Fruit fly (Drosophila melanogaster) whole organism, embryonic: ENCODE results near the gene eIF2alpha.

Source experiments
- Aef1 ChIP-seq: fragments of 200-800 bp; sonication (Bioruptor generic); IDR thresholded peaks from 3 replicates; pipeline ENCODE4 v1.3.6; 2022; ENCODE audit warnings: missing biosample characterization, missing genetic modification characterization
- CG12391 ChIP-seq: fragments of 200-800 bp; sonication (Bioruptor generic); optimal IDR thresholded peaks from 3 replicates; lab custom pipeline; 2018; ENCODE audit warnings: missing biosample characterization, mild to moderate bottlenecking, missing genetic modification characterization, moderate library complexity
- CG12769 ChIP-seq: fragments of 200-800 bp; sonication (Bioruptor generic); optimal IDR thresholded peaks from 2 replicates; lab custom pipeline; 2019; ENCODE audit warnings: missing biosample characterization, mild to moderate bottlenecking, missing genetic modification characterization, moderate library complexity
- CG17612 ChIP-seq: fragments of 200-800 bp; sonication (Bioruptor generic); IDR thresholded peaks from 2 replicates; pipeline ENCODE4 v1.3.6; 2022; ENCODE audit warnings: missing biosample characterization, missing genetic modification characterization
- CG2120 ChIP-seq: fragments of 200-800 bp; sonication (Bioruptor generic); optimal IDR thresholded peaks from 3 replicates; lab custom pipeline; 2016; ENCODE audit warnings: missing biosample characterization, missing genetic modification characterization
- CG2129 ChIP-seq: fragments of 200-800 bp; sonication (Bioruptor generic); IDR thresholded peaks from 2 replicates; pipeline ENCODE4 v1.3.6; 2022; ENCODE audit warnings: missing biosample characterization, missing genetic modification characterization; ENCODE audit not compliant: partially characterized antibody
- CG2712 ChIP-seq: fragments of 200-800 bp; optimal IDR thresholded peaks from 3 replicates; lab custom pipeline; 2019; ENCODE audit warnings: missing biosample characterization, mild to moderate bottlenecking, missing genetic modification characterization, moderate library complexity
- CG31365 ChIP-seq: fragments of 200-800 bp; sonication (Bioruptor generic); optimal IDR thresholded peaks from 2 replicates; lab custom pipeline; 2018; ENCODE audit warnings: missing biosample characterization, mild to moderate bottlenecking, missing genetic modification characterization
- CG3163 ChIP-seq: fragments of 200-800 bp; sonication (Bioruptor generic); optimal IDR thresholded peaks from 3 replicates; lab custom pipeline; 2016; ENCODE audit warnings: missing biosample characterization, missing genetic modification characterization
- CG34224 ChIP-seq: fragments of 200-800 bp; sonication (Bioruptor generic); IDR thresholded peaks from 3 replicates; pipeline ENCODE4 v1.3.6; 2022; ENCODE audit warnings: missing biosample characterization, missing genetic modification characterization; ENCODE audit not compliant: partially characterized antibody
- CG3995 ChIP-seq: fragments of 200-800 bp; sonication (Bioruptor generic); optimal IDR thresholded peaks from 3 replicates; lab custom pipeline; 2016; ENCODE audit warnings: missing biosample characterization, missing genetic modification characterization
- CG4360 ChIP-seq: fragments of 200-800 bp; sonication (Bioruptor generic); IDR thresholded peaks from 2 replicates; pipeline ENCODE4 v1.3.6; 2022; ENCODE audit warnings: missing biosample characterization, missing genetic modification characterization
- CG4404 ChIP-seq: fragments of 200-800 bp; sonication (Bioruptor generic); IDR thresholded peaks from 2 replicates; pipeline ENCODE4 v1.3.6; 2022; ENCODE audit warnings: missing biosample characterization, missing genetic modification characterization
- CG6175 ChIP-seq: fragments of 200-800 bp; sonication (Bioruptor generic); IDR thresholded peaks from 3 replicates; pipeline ENCODE4 v1.3.6; 2022; ENCODE audit warnings: missing biosample characterization, missing genetic modification characterization
- CG6272 ChIP-seq: fragments of 200-800 bp; sonication (Bioruptor generic); IDR thresholded peaks from 2 replicates; pipeline ENCODE4 v1.3.6; 2022; ENCODE audit warnings: missing biosample characterization, missing genetic modification characterization
- CG7271 ChIP-seq: fragments of 200-800 bp; sonication (Bioruptor generic); optimal IDR thresholded peaks from 2 replicates; lab custom pipeline; 2018; ENCODE audit warnings: missing biosample characterization, mild to moderate bottlenecking, missing genetic modification characterization, moderate library complexity
- CG7357 ChIP-seq: fragments of 200-800 bp; sonication (Bioruptor generic); IDR thresholded peaks from 3 replicates; pipeline ENCODE4 v1.3.6; 2022; ENCODE audit warnings: missing biosample characterization, missing genetic modification characterization
- CG7556 ChIP-seq: fragments of 200-800 bp; sonication (Bioruptor generic); optimal IDR thresholded peaks from 2 replicates; lab custom pipeline; 2017; ENCODE audit warnings: missing biosample characterization, mild to moderate bottlenecking, missing genetic modification characterization
- CG9797 ChIP-seq: fragments of 200-800 bp; sonication (Bioruptor generic); optimal IDR thresholded peaks from 3 replicates; lab custom pipeline; 2018; ENCODE audit warnings: missing biosample characterization, mild to moderate bottlenecking, missing genetic modification characterization
- Chrac-16 ChIP-seq: fragments of 200-800 bp; sonication (Bioruptor generic); optimal IDR thresholded peaks from 3 replicates; lab custom pipeline; 2016; ENCODE audit warnings: missing biosample characterization, missing genetic modification characterization
- Dfd ChIP-seq, 2 experiments: fragments of >200 bp; optimal IDR thresholded peaks; 2 replicates each; lab custom pipeline; 2017; ENCODE audit warnings: missing biosample characterization in 2 of 2, missing genetic modification characterization in 2 of 2
- H2.0 ChIP-seq: fragments of 200-800 bp; sonication (Bioruptor generic); IDR thresholded peaks from 2 replicates; pipeline ENCODE4 v1.3.6; 2022; ENCODE audit warnings: missing biosample characterization, missing genetic modification characterization
- Mrtf ChIP-seq: fragments of 200-800 bp; sonication (Bioruptor generic); IDR thresholded peaks from 3 replicates; pipeline ENCODE4 v1.3.6; 2022; ENCODE audit warnings: missing biosample characterization, missing genetic modification characterization
- NC2α ChIP-seq: fragments of 200-800 bp; sonication (Bioruptor generic); optimal IDR thresholded peaks from 2 replicates; lab custom pipeline; 2016; ENCODE audit warnings: missing biosample characterization, missing genetic modification characterization
- NK7.1 ChIP-seq: fragments of 200-800 bp; sonication (Bioruptor generic); optimal IDR thresholded peaks from 3 replicates; lab custom pipeline; 2016; ENCODE audit warnings: missing biosample characterization, missing genetic modification characterization
- Ravus ChIP-seq: fragments of 200-800 bp; sonication (Bioruptor generic); IDR thresholded peaks from 2 replicates; pipeline ENCODE4 v1.3.6; 2022; ENCODE audit warnings: missing biosample characterization, missing genetic modification characterization
- Rfx ChIP-seq: fragments of 200-800 bp; sonication (Bioruptor generic); IDR thresholded peaks from 2 replicates; pipeline ENCODE4 v1.3.6; 2022; ENCODE audit warnings: missing biosample characterization, missing genetic modification characterization
- Vsx1 ChIP-seq: fragments of 200-800 bp; sonication (Bioruptor generic); optimal IDR thresholded peaks from 2 replicates; lab custom pipeline; 2017; ENCODE audit warnings: missing biosample characterization, mild to moderate bottlenecking, missing genetic modification characterization, missing genetic modification reagents
- ac ChIP-seq: fragments of 200-800 bp; sonication (Bioruptor generic); optimal IDR thresholded peaks from 3 replicates; lab custom pipeline; 2017; ENCODE audit warnings: missing biosample characterization, mild to moderate bottlenecking, missing genetic modification characterization
- cg ChIP-seq: fragments of 200-800 bp; sonication (Bioruptor generic); optimal IDR thresholded peaks from 3 replicates; lab custom pipeline; 2019; ENCODE audit warnings: missing biosample characterization, mild to moderate bottlenecking, missing genetic modification characterization, moderate library complexity
- dmrt99B ChIP-seq: fragments of 200-800 bp; sonication (Bioruptor generic); optimal IDR thresholded peaks from 2 replicates; lab custom pipeline; 2018; ENCODE audit warnings: missing biosample characterization, mild to moderate bottlenecking, missing genetic modification characterization, moderate library complexity
- emc ChIP-seq: fragments of 200-800 bp; sonication (Bioruptor generic); optimal IDR thresholded peaks from 2 replicates; lab custom pipeline; 2016; ENCODE audit warnings: missing biosample characterization, missing genetic modification characterization
- exex ChIP-seq: fragments of 200-800 bp; sonication (Bioruptor generic); optimal IDR thresholded peaks from 4 replicates; lab custom pipeline; 2018; ENCODE audit warnings: missing biosample characterization, mild to moderate bottlenecking, missing genetic modification characterization, moderate library complexity
- jing ChIP-seq: fragments of 200-800 bp; sonication (Bioruptor generic); optimal IDR thresholded peaks from 2 replicates; lab custom pipeline; 2018; ENCODE audit warnings: missing biosample characterization, mild to moderate bottlenecking, missing genetic modification characterization
- mld ChIP-seq: fragments of 200-800 bp; sonication (Bioruptor generic); IDR thresholded peaks from 3 replicates; pipeline ENCODE4 v1.3.6; 2022; ENCODE audit warnings: missing biosample characterization, missing genetic modification characterization; ENCODE audit not compliant: partially characterized antibody
- org-1 ChIP-seq: fragments of 200-800 bp; sonication (Bioruptor generic); optimal IDR thresholded peaks from 2 replicates; lab custom pipeline; 2017; ENCODE audit warnings: missing biosample characterization, missing genetic modification characterization
- peb ChIP-seq: fragments of 200-800 bp; sonication (Bioruptor generic); IDR thresholded peaks from 2 replicates; pipeline ENCODE4 v1.3.6; 2022; ENCODE audit warnings: missing biosample characterization, missing genetic modification characterization
- pita ChIP-seq: fragments of 200-800 bp; sonication (Bioruptor generic); optimal IDR thresholded peaks from 2 replicates; lab custom pipeline; 2017; ENCODE audit warnings: missing biosample characterization, mild to moderate bottlenecking, missing genetic modification characterization
- pnt ChIP-seq: fragments of 200-800 bp; sonication (Bioruptor generic); optimal IDR thresholded peaks from 3 replicates; lab custom pipeline; 2016; ENCODE audit warnings: missing biosample characterization, missing genetic modification characterization
- rib ChIP-seq: fragments of 200-800 bp; sonication (Bioruptor generic); IDR thresholded peaks from 2 replicates; pipeline ENCODE4 v1.3.6; 2022; ENCODE audit warnings: missing biosample characterization, missing genetic modification characterization
- sisA ChIP-seq: fragments of 200-800 bp; sonication (Bioruptor generic); IDR thresholded peaks from 2 replicates; pipeline ENCODE4 v1.3.6; 2022; ENCODE audit warnings: missing biosample characterization, missing genetic modification characterization
- sna ChIP-seq: fragments of 200-800 bp; sonication (Bioruptor generic); IDR thresholded peaks from 2 replicates; pipeline ENCODE4 v1.3.6; 2022; ENCODE audit warnings: missing biosample characterization, missing genetic modification characterization; ENCODE audit not compliant: partially characterized antibody
- sqz ChIP-seq: fragments of 200-800 bp; sonication (Bioruptor generic); optimal IDR thresholded peaks from 3 replicates; lab custom pipeline; 2018; ENCODE audit warnings: missing biosample characterization, mild to moderate bottlenecking, missing genetic modification characterization
- sug ChIP-seq: fragments of 200-800 bp; optimal IDR thresholded peaks from 2 replicates; lab custom pipeline; 2019; ENCODE audit warnings: missing biosample characterization, mild to moderate bottlenecking, missing genetic modification characterization, moderate library complexity
- wdn ChIP-seq: fragments of 200-800 bp; sonication (Bioruptor generic); IDR thresholded peaks from 2 replicates; pipeline ENCODE4 v1.3.6; 2022; ENCODE audit warnings: missing biosample characterization, missing genetic modification characterization
- wek ChIP-seq: fragments of 200-800 bp; sonication (Bioruptor generic); optimal IDR thresholded peaks from 3 replicates; lab custom pipeline; 2018; ENCODE audit warnings: missing biosample characterization, mild to moderate bottlenecking, missing genetic modification characterization, moderate library complexity

Gene eIF2alpha

DNA sequence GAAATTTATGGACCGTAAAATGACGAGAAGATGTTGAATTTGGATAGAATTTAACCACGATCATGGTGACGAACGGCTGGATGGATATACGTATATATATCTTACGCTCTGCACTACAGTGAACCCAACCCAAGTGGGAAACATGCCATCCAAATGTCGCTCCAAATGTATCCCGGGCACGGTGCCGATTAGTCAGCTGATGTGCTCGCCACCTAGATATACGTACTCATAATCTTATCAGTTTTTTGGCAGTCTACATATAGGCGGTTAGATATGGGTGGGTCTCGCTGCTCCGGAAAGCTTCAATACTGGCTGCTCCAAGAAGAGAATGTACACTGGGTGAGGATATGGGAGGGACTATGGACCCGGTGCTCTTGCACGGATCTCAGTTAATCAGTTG lies 40.7 kb downstream of the eIF2alpha start (continued):
- TF ChIP-seq wek (GFP tag; lab: Kevin White, UChicago) = no peak
- TF ChIP-seq CG6175 (GFP tag; lab: Robert Waterston, UW) = no peak
- TF ChIP-seq CG2129 (GFP tag; lab: Robert Waterston, UW) = no peak
- peak; percentile 28 for TF ChIP-seq exex
- no peak for TF ChIP-seq emc (GFP tag; lab: Kevin White, UChicago)
- TF ChIP-seq CG12391 = no peak
- no peak for TF ChIP-seq H2.0
- no peak for TF ChIP-seq CG7271
- TF ChIP-seq CG2712 = no peak
- no peak for TF ChIP-seq org-1 (GFP tag; lab: Kevin White, UChicago)
- no peak for TF ChIP-seq sisA
- no peak for TF ChIP-seq mld (GFP tag; lab: Robert Waterston, UW)
- TF ChIP-seq dmrt99B = no peak
- no peak for TF ChIP-seq CG34224
- no peak for TF ChIP-seq CG7357 (GFP tag; lab: Robert Waterston, UW)
- TF ChIP-seq NC2α (GFP tag; lab: Kevin White, UChicago) = no peak
- TF ChIP-seq jing = no peak
- TF ChIP-seq Mrtf = no peak
- no peak for TF ChIP-seq Vsx1 (GFP tag; lab: Kevin White, UChicago)
- TF ChIP-seq CG2120 (GFP tag; lab: Kevin White, UChicago) = no peak
- TF ChIP-seq cg = no peak
- no peak for TF ChIP-seq CG7556 (GFP tag; lab: Kevin White, UChicago)
- TF ChIP-seq Ravus (GFP tag; lab: Robert Waterston, UW) = no peak
- peak; percentile 6 for TF ChIP-seq sug
- TF ChIP-seq Rfx (GFP tag; lab: Robert Waterston, UW) = no peak
- no peak for TF ChIP-seq CG3995 (GFP tag; lab: Kevin White, UChicago)
- TF ChIP-seq, all 482 proteins: peak for 6

DNA sequence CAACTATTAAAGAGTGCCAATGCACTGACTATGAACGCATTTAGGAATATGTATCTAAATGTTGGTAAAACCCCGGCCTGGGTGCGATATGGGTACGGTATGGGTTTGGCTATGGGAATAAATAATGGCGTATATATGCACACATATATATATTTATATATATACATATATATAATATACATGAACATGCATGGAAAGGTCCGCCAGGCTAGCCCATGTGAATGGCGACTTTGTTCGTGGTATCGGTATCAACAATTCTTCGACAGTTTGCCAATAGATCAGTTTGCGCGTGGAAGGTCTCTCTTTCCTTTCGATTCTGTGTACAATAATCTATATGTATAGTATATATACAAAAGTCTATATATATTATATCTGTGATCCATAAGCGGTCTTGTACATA lies 41.6 kb downstream of the eIF2alpha start, which contains the start of gene CG4301:
CG4301 (plus strand) TSS at position 301 of the 400 bp plus-strand sequence.
- TF ChIP-seq CG9797 (GFP tag; lab: Kevin White, UChicago) = no peak
- TF ChIP-seq pnt (GFP tag; lab: Kevin White, UChicago) = no peak
- TF ChIP-seq sqz (GFP tag; lab: Kevin White, UChicago) = no peak
- TF ChIP-seq wdn = no peak
- TF ChIP-seq CG31365 (tag; lab: Kevin White, UChicago) = no peak
- TF ChIP-seq Chrac-16 (GFP tag; lab: Kevin White, UChicago) = no peak
- no peak for TF ChIP-seq Aef1 (GFP tag; lab: Robert Waterston, UW)
- no peak for TF ChIP-seq ac
- no peak for TF ChIP-seq rib (GFP tag; lab: Robert Waterston, UW)
- TF ChIP-seq sna (GFP tag; lab: Robert Waterston, UW) = no peak
- no peak for TF ChIP-seq CG17612 (GFP tag; lab: Robert Waterston, UW)
- no peak for TF ChIP-seq CG12769 (tag; lab: Kevin White, UChicago)
- no peak for TF ChIP-seq CG4404 (GFP tag; lab: Robert Waterston, UW)
- no peak for TF ChIP-seq pita
- no peak for TF ChIP-seq peb (GFP tag; lab: Robert Waterston, UW)
- TF ChIP-seq Dfd (GFP tag; optimal IDR thresholded peaks at IDR 0.05; lab: Kevin White, UChicago) = no peak
- no peak for TF ChIP-seq NK7.1 (GFP tag; lab: Kevin White, UChicago)
- no peak for TF ChIP-seq CG6272
- TF ChIP-seq CG3163 = no peak
- no peak for TF ChIP-seq CG4360 (GFP tag; lab: Robert Waterston, UW)
